Fruit fly (Drosophila melanogaster): Measurements from ENCODE around the gene CG45075.
A peak's percentile ranks its signal among the peaks of the same experiment; 100 is the strongest.

Gene CG45075

dm6 chr2L:6051212-6051621, 40.0 kb upstream of the CG45075 start (continued):
- TF ChIP-seq run (tag; optimal IDR thresholded peaks at IDR 0.05): peak; percentile 94
- TF ChIP-seq CG7556 (GFP tag; optimal IDR thresholded peaks at IDR 0.05): peak; percentile 97
- TF ChIP-seq Bgb (GFP tag; IDR thresholded peaks at IDR 0.05; ENCODE audit: partially characterized antibody): no peak
- TF ChIP-seq TFAM (GFP tag; optimal IDR thresholded peaks at IDR 0.05): peak; percentile 79
- peak; percentile 73 for TF ChIP-seq CG8765 (GFP tag; IDR thresholded peaks at IDR 0.05)
- peak; percentile 86 for TF ChIP-seq CG18011 (GFP tag; optimal IDR thresholded peaks at IDR 0.05)
- peak; percentile 58; the same call in 1 of the 2 replicates for TF ChIP-seq CG6272 (GFP tag; IDR thresholded peaks at IDR 0.05)
- TF ChIP-seq BEAF-32 (GFP tag; optimal IDR thresholded peaks at IDR 0.05): no peak
- peak; percentile 87 for TF ChIP-seq CG9932 (GFP tag; IDR thresholded peaks at IDR 0.05)
- TF ChIP-seq sisA (GFP tag; IDR thresholded peaks at IDR 0.05): peak; percentile 76
- peak; percentile 96 for TF ChIP-seq CG14014 (GFP tag; IDR thresholded peaks at IDR 0.05)
- TF ChIP-seq Eip74EF (GFP tag; optimal IDR thresholded peaks at IDR 0.05): peak in 1 of 2 experiments; percentile 97
- no peak for TF ChIP-seq nerfin-2 (GFP tag; IDR thresholded peaks at IDR 0.05; ENCODE audit: partially characterized antibody)
- peak; percentile 90 to 98 for TF ChIP-seq Hr51 (GFP tag; optimal IDR thresholded peaks at IDR 0.05)
- peak; percentile 84 for TF ChIP-seq CG10274 (GFP tag; optimal IDR thresholded peaks at IDR 0.05)
- TF ChIP-seq nom (GFP tag; optimal IDR thresholded peaks at IDR 0.05): peak; percentile 93
- TF ChIP-seq bbx (GFP tag; IDR thresholded peaks at IDR 0.05; ENCODE audit: partially characterized antibody): no peak
- peak; percentile 97 for TF ChIP-seq Fer3 (tag; optimal IDR thresholded peaks at IDR 0.05)
- peak; percentile 99 for TF ChIP-seq CG18599 (GFP tag; optimal IDR thresholded peaks at IDR 0.05)
- TF ChIP-seq CG15073 (GFP tag; optimal IDR thresholded peaks at IDR 0.05): peak; percentile 47
- no peak for TF ChIP-seq sd (tag; optimal IDR thresholded peaks at IDR 0.05)
- TF ChIP-seq CG10267 (tag; optimal IDR thresholded peaks at IDR 0.05): peak; percentile 95
- peak; percentile 85 for TF ChIP-seq pros (GFP tag; optimal IDR thresholded peaks at IDR 0.05)
- TF ChIP-seq Atf6 (GFP tag; IDR thresholded peaks at IDR 0.05): peak; percentile 97
- no peak for TF ChIP-seq lov (optimal IDR thresholded peaks at IDR 0.05)
- peak; percentile 89 for TF ChIP-seq lov (GFP tag; IDR thresholded peaks at IDR 0.05)
- peak; percentile 85 for TF ChIP-seq dm (GFP tag; optimal IDR thresholded peaks at IDR 0.05)
- peak; percentile 96 for TF ChIP-seq CG7839 (tag; optimal IDR thresholded peaks at IDR 0.05)
- TF ChIP-seq CG9727 (GFP tag; optimal IDR thresholded peaks at IDR 0.05): peak; percentile 98
- peak; percentile 95 for TF ChIP-seq stc (GFP tag; IDR thresholded peaks at IDR 0.05)
- TF ChIP-seq eyg (GFP tag; optimal IDR thresholded peaks at IDR 0.05): peak; percentile 92
- TF ChIP-seq kay (GFP tag; optimal IDR thresholded peaks at IDR 0.05): peak; percentile 87
- peak; percentile 90 for TF ChIP-seq CG10654 (GFP tag; optimal IDR thresholded peaks at IDR 0.05)
- TF ChIP-seq sens (GFP tag): peak; percentile 99
- peak; percentile 95 for TF ChIP-seq CG4854 (GFP tag; optimal IDR thresholded peaks at IDR 0.05)
- peak; percentile 86 for TF ChIP-seq NK7.1 (GFP tag; optimal IDR thresholded peaks at IDR 0.05)
- TF ChIP-seq CG31388 (GFP tag; optimal IDR thresholded peaks at IDR 0.05): peak; percentile 71
- peak; percentile 85 for TF ChIP-seq jing (GFP tag; optimal IDR thresholded peaks at IDR 0.05)
- no peak for TF ChIP-seq tna (GFP tag; IDR thresholded peaks at IDR 0.05; ENCODE audit: partially characterized antibody)
- peak; percentile 92 for TF ChIP-seq CG3407 (GFP tag; optimal IDR thresholded peaks at IDR 0.05)
- peak; percentile 69; the same call in 1 of the 2 replicates for TF ChIP-seq CG16779 (GFP tag; IDR thresholded peaks at IDR 0.05)
- no peak for TF ChIP-seq Doc2 (GFP tag; IDR thresholded peaks at IDR 0.05)
- no peak for TF ChIP-seq Dp (GFP tag; optimal IDR thresholded peaks at IDR 0.05)
- peak; percentile 97 for TF ChIP-seq dmrt99B (tag; optimal IDR thresholded peaks at IDR 0.05)
- peak; percentile 93 for TF ChIP-seq tin (GFP tag; optimal IDR thresholded peaks at IDR 0.05)
- TF ChIP-seq gsb (GFP tag; IDR thresholded peaks at IDR 0.05): peak; percentile 79
- TF ChIP-seq CG11085 (GFP tag; IDR thresholded peaks at IDR 0.05): peak; percentile 50; the same call in 1 of the 2 replicates
- TF ChIP-seq sens-2 (GFP tag; IDR thresholded peaks at IDR 0.05): peak; percentile 95
- peak; percentile 76 for TF ChIP-seq ash1 (GFP tag; optimal IDR thresholded peaks at IDR 0.05)
- TF ChIP-seq fru (optimal IDR thresholded peaks at IDR 0.05): no peak

All from whole organism, embryonic.